Fruit fly (Drosophila melanogaster) whole organism, embryonic: ENCODE measurements around the gene Eig71Eg.

Source experiments
- B-H1 ChIP-seq: fragments of 200-800 bp; sonication (Bioruptor generic); IDR thresholded peaks from 3 replicates; pipeline ENCODE4 v1.3.6; 2022; ENCODE audit warnings: missing biosample characterization, missing genetic modification characterization
- CG11723 ChIP-seq: fragments of 200-800 bp; sonication (Bioruptor generic); optimal IDR thresholded peaks from 2 replicates; lab custom pipeline; 2017; ENCODE audit warnings: missing biosample characterization, mild to moderate bottlenecking, missing genetic modification characterization
- CG12659 ChIP-seq: fragments of 200-800 bp; sonication (Bioruptor generic); optimal IDR thresholded peaks from 3 replicates; lab custom pipeline; 2017; ENCODE audit warnings: mild to moderate bottlenecking, missing biosample characterization, missing genetic modification reagents, missing genetic modification characterization
- CG15479 ChIP-seq: fragments of 200-800 bp; sonication (Bioruptor generic); optimal IDR thresholded peaks from 3 replicates; lab custom pipeline; 2019; ENCODE audit warnings: missing biosample characterization, mild to moderate bottlenecking, missing genetic modification characterization, moderate library complexity
- CG17328 ChIP-seq: fragments of 200-800 bp; sonication (Bioruptor generic); IDR thresholded peaks from 2 replicates; pipeline ENCODE4 v1.3.6; 2022; ENCODE audit warnings: missing biosample characterization, missing genetic modification characterization
- CG17361 ChIP-seq: fragments of 200-800 bp; sonication (Bioruptor generic); IDR thresholded peaks from 3 replicates; pipeline ENCODE4 v1.3.6; 2022; ENCODE audit warnings: missing biosample characterization, missing genetic modification characterization
- CG2116 ChIP-seq: fragments of 200-800 bp; sonication (Bioruptor generic); optimal IDR thresholded peaks from 3 replicates; lab custom pipeline; 2018; ENCODE audit warnings: missing biosample characterization, mild to moderate bottlenecking, missing genetic modification characterization
- CG3847 ChIP-seq: fragments of 200-800 bp; sonication (Bioruptor generic); IDR thresholded peaks from 2 replicates; pipeline ENCODE4 v1.3.6; 2022; ENCODE audit warnings: missing biosample characterization, missing genetic modification characterization
- CG6813 ChIP-seq: fragments of 200-800 bp; sonication (Bioruptor generic); optimal IDR thresholded peaks from 2 replicates; lab custom pipeline; 2017; ENCODE audit warnings: missing biosample characterization, missing genetic modification characterization, mild to moderate bottlenecking, moderate library complexity, missing genetic modification reagents
- CG7372 ChIP-seq: fragments of 200-800 bp; sonication (Bioruptor generic); IDR thresholded peaks from 2 replicates; pipeline ENCODE4 v1.3.6; 2022; ENCODE audit warnings: missing biosample characterization, missing genetic modification characterization
- CG9437 ChIP-seq: fragments of 200-800 bp; sonication (Bioruptor generic); optimal IDR thresholded peaks from 2 replicates; lab custom pipeline; 2018; ENCODE audit warnings: missing biosample characterization, mild to moderate bottlenecking, missing genetic modification characterization
- D ChIP-seq, 2 experiments: fragments of 200-800 bp in 1 of 2; fragments of >200 bp in 1 of 2; sonication (Bioruptor generic) in 1 of 2; optimal IDR thresholded peaks; 2 replicates in 1 of 2; 3 replicates in 1 of 2; lab custom pipeline; 2017; ENCODE audit warnings: mild to moderate bottlenecking in 1 of 2, missing biosample characterization in 1 of 2, missing genetic modification characterization in 1 of 2, missing genetic modification reagents in 1 of 2
- Fer3 ChIP-seq: fragments of 200-800 bp; sonication (Bioruptor generic); optimal IDR thresholded peaks from 2 replicates; lab custom pipeline; 2018; ENCODE audit warnings: missing biosample characterization, mild to moderate bottlenecking, missing genetic modification characterization, moderate library complexity
- GATAe ChIP-seq: fragments of 200-800 bp; sonication (Bioruptor generic); conservative IDR thresholded peaks from 2 replicates; pipeline ENCODE4 v1.3.6; 2022; ENCODE audit warnings: missing biosample characterization, missing genetic modification characterization
- HLH3B ChIP-seq: fragments of 200-800 bp; sonication (Bioruptor generic); IDR thresholded peaks from 2 replicates; pipeline ENCODE4 v1.3.6; 2022; ENCODE audit warnings: missing biosample characterization, missing genetic modification characterization
- Hmx ChIP-seq: fragments of 200-800 bp; sonication (Bioruptor generic); optimal IDR thresholded peaks from 2 replicates; lab custom pipeline; 2016; ENCODE audit warnings: missing biosample characterization, missing genetic modification characterization
- Lim3 ChIP-seq: fragments of 200-800 bp; sonication (Bioruptor generic); IDR thresholded peaks from 2 replicates; pipeline ENCODE4 v1.3.6; 2022; ENCODE audit warnings: missing biosample characterization, missing genetic modification characterization
- Med ChIP-seq: fragments of 200-800 bp; sonication (Bioruptor generic); peaks from one replicate; lab custom pipeline; 2016; ENCODE audit warnings: missing biosample characterization, missing genetic modification characterization, mild to moderate bottlenecking, inconsistent platforms, moderate library complexity
- Myb ChIP-seq: fragments of 200-800 bp; sonication (Bioruptor generic); optimal IDR thresholded peaks from 2 replicates; lab custom pipeline; 2016; ENCODE audit warnings: missing biosample characterization, missing genetic modification characterization
- Oli ChIP-seq: fragments of 200-800 bp; sonication (Bioruptor generic); optimal IDR thresholded peaks from 2 replicates; lab custom pipeline; 2018; ENCODE audit warnings: missing biosample characterization, mild to moderate bottlenecking, missing genetic modification characterization, moderate library complexity
- Sry-δ ChIP-seq: fragments of 200-800 bp; sonication (Bioruptor generic); optimal IDR thresholded peaks from 2 replicates; lab custom pipeline; 2016; ENCODE audit warnings: missing biosample characterization, missing genetic modification characterization
- Xrp1 ChIP-seq: fragments of 200-800 bp; sonication (Bioruptor generic); IDR thresholded peaks from 2 replicates; pipeline ENCODE4 v1.3.6; 2022; ENCODE audit warnings: missing biosample characterization, missing genetic modification characterization
- ab ChIP-seq: fragments of 200-800 bp; sonication (Bioruptor generic); optimal IDR thresholded peaks from 2 replicates; lab custom pipeline; 2016; ENCODE audit warnings: missing biosample characterization, missing genetic modification characterization
- ara ChIP-seq: fragments of 200-800 bp; sonication (Bioruptor generic); IDR thresholded peaks from 2 replicates; pipeline ENCODE4 v1.3.6; 2022; ENCODE audit warnings: missing biosample characterization, missing genetic modification characterization
- chinmo ChIP-seq: fragments of 200-800 bp; sonication (Bioruptor generic); IDR thresholded peaks from 4 replicates; pipeline ENCODE4 v1.3.6; 2022; ENCODE audit warnings: missing biosample characterization, missing genetic modification characterization; ENCODE audit not compliant: partially characterized antibody
- dimm ChIP-seq: fragments of 200-800 bp; sonication (Bioruptor generic); IDR thresholded peaks from 2 replicates; pipeline ENCODE4 v1.3.6; 2022; ENCODE audit warnings: missing biosample characterization, missing genetic modification characterization
- emc ChIP-seq: fragments of 200-800 bp; sonication (Bioruptor generic); optimal IDR thresholded peaks from 2 replicates; lab custom pipeline; 2016; ENCODE audit warnings: missing biosample characterization, missing genetic modification characterization
- ems ChIP-seq: fragments of 200-800 bp; sonication (Bioruptor generic); optimal IDR thresholded peaks from 3 replicates; lab custom pipeline; 2016; ENCODE audit warnings: missing biosample characterization, missing genetic modification characterization
- esg ChIP-seq: fragments of 200-800 bp; sonication (Bioruptor generic); conservative IDR thresholded peaks from 2 replicates; pipeline ENCODE4 v1.3.6; 2022; ENCODE audit warnings: missing biosample characterization, missing genetic modification characterization
- ewg ChIP-seq: fragments of 200-800 bp; sonication (Bioruptor generic); optimal IDR thresholded peaks from 3 replicates; lab custom pipeline; 2017; ENCODE audit warnings: mild to moderate bottlenecking, missing biosample characterization, missing genetic modification reagents, missing genetic modification characterization
- exex ChIP-seq: fragments of 200-800 bp; sonication (Bioruptor generic); optimal IDR thresholded peaks from 4 replicates; lab custom pipeline; 2018; ENCODE audit warnings: missing biosample characterization, mild to moderate bottlenecking, missing genetic modification characterization, moderate library complexity
- fru ChIP-seq: fragments of >200 bp; optimal IDR thresholded peaks from 2 replicates; lab custom pipeline; 2017
- gcm2 ChIP-seq: fragments of 200-800 bp; sonication (Bioruptor generic); optimal IDR thresholded peaks from 2 replicates; lab custom pipeline; 2016; ENCODE audit warnings: missing biosample characterization, missing genetic modification characterization
- grau ChIP-seq: fragments of 200-800 bp; optimal IDR thresholded peaks from 3 replicates; lab custom pipeline; 2019; ENCODE audit warnings: missing biosample characterization, mild to moderate bottlenecking, missing genetic modification characterization, moderate library complexity
- hb ChIP-seq: fragments of 200-800 bp; sonication (Bioruptor generic); IDR thresholded peaks from 3 replicates; pipeline ENCODE4 v1.3.6; 2022; ENCODE audit warnings: missing biosample characterization, missing genetic modification characterization; ENCODE audit not compliant: partially characterized antibody
- ind ChIP-seq: fragments of 200-800 bp; sonication (Bioruptor generic); optimal IDR thresholded peaks from 3 replicates; lab custom pipeline; 2016; ENCODE audit warnings: missing biosample characterization, missing genetic modification characterization
- kah ChIP-seq: fragments of 200-800 bp; sonication (Bioruptor generic); optimal IDR thresholded peaks from 2 replicates; lab custom pipeline; 2018; ENCODE audit warnings: missing biosample characterization, mild to moderate bottlenecking, missing genetic modification characterization
- maf-S ChIP-seq: fragments of 200-800 bp; sonication (Bioruptor generic); optimal IDR thresholded peaks from 2 replicates; lab custom pipeline; 2016; ENCODE audit warnings: missing biosample characterization, missing genetic modification characterization
- nerfin-1 ChIP-seq: fragments of 200-800 bp; sonication (Bioruptor generic); optimal IDR thresholded peaks from 3 replicates; lab custom pipeline; 2019; ENCODE audit warnings: missing biosample characterization, mild to moderate bottlenecking, missing genetic modification characterization, moderate library complexity
- nerfin-2 ChIP-seq: fragments of 200-800 bp; sonication (Bioruptor generic); IDR thresholded peaks from 2 replicates; pipeline ENCODE4 v1.3.6; 2022; ENCODE audit warnings: missing biosample characterization, missing genetic modification characterization; ENCODE audit not compliant: partially characterized antibody
- onecut ChIP-seq: fragments of 200-800 bp; sonication (Bioruptor generic); IDR thresholded peaks from 2 replicates; pipeline ENCODE4 v1.3.6; 2022; ENCODE audit warnings: missing biosample characterization, missing genetic modification characterization
- pho ChIP-seq: fragments of 200-800 bp; sonication (Bioruptor generic); optimal IDR thresholded peaks from 2 replicates; lab custom pipeline; 2016; ENCODE audit warnings: missing biosample characterization, missing genetic modification characterization
- prd ChIP-seq, 3 experiments: fragments of >200 bp in 2 of 3; fragments of 200-800 bp in 1 of 3; sonication (Bioruptor generic) in 1 of 3; optimal IDR thresholded peaks in 2 of 3; IDR thresholded peaks in 1 of 3; 2 replicates in 2 of 3; 3 replicates in 1 of 3; pipeline versions ENCODE4 v1.3.6 to Lab custom; 2017 to 2022; ENCODE audit warnings: missing biosample characterization in 1 of 3, missing genetic modification characterization in 1 of 3
- sc ChIP-seq, 3 experiments: fragments of >200 bp in 2 of 3; fragments of 200-800 bp in 1 of 3; sonication (Bioruptor generic) in 1 of 3; optimal IDR thresholded peaks; 2 replicates in 2 of 3; 3 replicates in 1 of 3; lab custom pipeline; 2017; ENCODE audit warnings: mild to moderate bottlenecking in 1 of 3, missing biosample characterization in 1 of 3, missing genetic modification characterization in 1 of 3, missing genetic modification reagents in 1 of 3
- slbo ChIP-seq: fragments of 200-800 bp; sonication (Bioruptor generic); IDR thresholded peaks from 2 replicates; pipeline ENCODE4 v1.3.6; 2022; ENCODE audit warnings: missing biosample characterization, missing genetic modification characterization
- tap ChIP-seq: fragments of 200-800 bp; optimal IDR thresholded peaks from 3 replicates; lab custom pipeline; 2019; ENCODE audit warnings: missing biosample characterization, mild to moderate bottlenecking, missing genetic modification characterization, moderate library complexity
- toy ChIP-seq: fragments of 200-800 bp; sonication (Bioruptor generic); IDR thresholded peaks from 2 replicates; pipeline ENCODE4 v1.3.6; 2022; ENCODE audit warnings: missing biosample characterization, missing genetic modification characterization
- twi ChIP-seq: fragments of 200-800 bp; optimal IDR thresholded peaks from 2 replicates; lab custom pipeline; 2019; ENCODE audit warnings: missing biosample characterization, mild to moderate bottlenecking, missing genetic modification characterization, moderate library complexity
- wek ChIP-seq: fragments of 200-800 bp; sonication (Bioruptor generic); optimal IDR thresholded peaks from 3 replicates; lab custom pipeline; 2018; ENCODE audit warnings: missing biosample characterization, mild to moderate bottlenecking, missing genetic modification characterization, moderate library complexity
- z ChIP-seq: fragments of 200-800 bp; sonication (Bioruptor generic); IDR thresholded peaks from 3 replicates; pipeline ENCODE4 v1.3.6; 2022; ENCODE audit warnings: missing biosample characterization, missing genetic modification characterization
- zen ChIP-seq: fragments of 200-800 bp; sonication (Bioruptor generic); optimal IDR thresholded peaks from 3 replicates; lab custom pipeline; 2018; ENCODE audit warnings: missing biosample characterization, mild to moderate bottlenecking, missing genetic modification characterization, moderate library complexity

The Eig71Eg gene

DNA sequence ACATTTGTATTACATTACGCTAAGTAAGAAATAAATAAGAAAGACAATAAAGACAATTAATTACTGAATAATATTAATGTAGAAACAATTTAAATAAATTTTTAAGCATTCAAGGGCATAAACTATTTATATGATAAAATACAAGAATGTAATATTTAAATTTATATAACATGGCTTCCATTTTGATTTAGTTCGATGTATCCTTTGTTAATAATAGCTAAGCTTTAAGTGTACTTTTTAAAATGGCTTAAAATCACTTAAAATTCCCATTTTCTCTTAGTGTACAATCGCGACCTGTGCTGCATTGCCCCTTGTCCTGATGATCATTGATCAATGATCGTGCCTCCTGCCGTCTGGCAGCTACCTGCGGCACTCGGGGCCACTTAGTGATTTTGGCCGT lies 13.0 kb downstream of the Eig71Eg start (continued):
- TF ChIP-seq ewg (GFP tag; lab: Kevin White, UChicago), result no peak
- TF ChIP-seq exex (tag; lab: Kevin White, UChicago), result no peak
- TF ChIP-seq Myb, result no peak
- TF ChIP-seq grau (tag; lab: Kevin White, UChicago), result peak; percentile 30
- no peak for TF ChIP-seq tap (tag; lab: Kevin White, UChicago)
- TF ChIP-seq CG3847 (GFP tag; lab: Robert Waterston, UW), result no peak
- TF ChIP-seq B-H1 (GFP tag; lab: Robert Waterston, UW), result no peak
- TF ChIP-seq Oli (tag; lab: Kevin White, UChicago), result no peak
- TF ChIP-seq ind, result no peak
- no peak for TF ChIP-seq fru (lab: Kevin White, UChicago)
- TF ChIP-seq twi, result peak; percentile 4
- no peak for TF ChIP-seq Med (GFP tag; lab: Kevin White, UChicago)
- peak; percentile 66; the same call in 1 of the 2 replicates for TF ChIP-seq Xrp1 (GFP tag; lab: Robert Waterston, UW)
- no peak for TF ChIP-seq hb (GFP tag; lab: Robert Waterston, UW)
- no peak for TF ChIP-seq onecut (GFP tag; lab: Robert Waterston, UW)
- no peak for TF ChIP-seq gcm2 (GFP tag; lab: Kevin White, UChicago)
- no peak for TF ChIP-seq z
- TF ChIP-seq GATAe, result no peak
- no peak for TF ChIP-seq ems
- TF ChIP-seq CG9437 (GFP tag; lab: Kevin White, UChicago), result no peak
- no peak for TF ChIP-seq slbo (GFP tag; lab: Robert Waterston, UW)
- TF ChIP-seq CG7372 (GFP tag; lab: Robert Waterston, UW), result no peak
- TF ChIP-seq emc (GFP tag; lab: Kevin White, UChicago), result no peak
- TF ChIP-seq prd (optimal IDR thresholded peaks at IDR 0.05; lab: Kevin White, UChicago), result no peak
- peak; percentile 40; the same call in 1 of the 3 replicates for TF ChIP-seq prd (GFP tag; IDR thresholded peaks at IDR 0.05; lab: Robert Waterston, UW)
- TF ChIP-seq nerfin-1, result no peak
- no peak for TF ChIP-seq Hmx (GFP tag; lab: Kevin White, UChicago)
- TF ChIP-seq Lim3 (GFP tag; lab: Robert Waterston, UW), result no peak
- TF ChIP-seq chinmo, result no peak
- no peak for TF ChIP-seq dimm (GFP tag; lab: Robert Waterston, UW)
- TF ChIP-seq CG17361, result peak; percentile 72
- TF ChIP-seq ab (GFP tag; lab: Kevin White, UChicago), result no peak
- TF ChIP-seq wek (GFP tag; lab: Kevin White, UChicago), result no peak
- TF ChIP-seq zen, result peak; percentile 73
- TF ChIP-seq CG12659 (GFP tag; lab: Kevin White, UChicago), result no peak
- TF ChIP-seq pho (GFP tag; lab: Kevin White, UChicago), result no peak
- TF ChIP-seq CG2116 (GFP tag; lab: Kevin White, UChicago), result no peak
- no peak for TF ChIP-seq D (optimal IDR thresholded peaks at IDR 0.05; lab: Kevin White, UChicago)
- peak; percentile 29 for TF ChIP-seq D (GFP tag; optimal IDR thresholded peaks at IDR 0.05; lab: Kevin White, UChicago)
- no peak for TF ChIP-seq CG15479
- TF ChIP-seq toy, result no peak
- TF ChIP-seq CG17328 (GFP tag; lab: Robert Waterston, UW), result no peak
- TF ChIP-seq esg (GFP tag; lab: Robert Waterston, UW), result no peak
- TF ChIP-seq Fer3 (tag; lab: Kevin White, UChicago), result no peak
- TF ChIP-seq maf-S, result no peak
- TF ChIP-seq HLH3B (GFP tag; lab: Robert Waterston, UW), result no peak
- peak; percentile 25 for TF ChIP-seq CG6813 (GFP tag; lab: Kevin White, UChicago)
- no peak for TF ChIP-seq kah (GFP tag; lab: Kevin White, UChicago)
- TF ChIP-seq nerfin-2 (GFP tag; lab: Robert Waterston, UW), result no peak
- TF ChIP-seq ara (GFP tag; lab: Robert Waterston, UW), result 0 out of 2 replicates have a peak, but pooled peaks have one; percentile 24
- TF ChIP-seq CG11723 (GFP tag; lab: Kevin White, UChicago), result no peak
- no peak for TF ChIP-seq Sry-δ
- TF ChIP-seq sc (optimal IDR thresholded peaks at IDR 0.05; lab: Kevin White, UChicago), result no peak
- TF ChIP-seq sc (GFP tag; optimal IDR thresholded peaks at IDR 0.05; lab: Kevin White, UChicago), result no peak
